Worm (Caenorhabditis elegans): ENCODE data around the gene R12B2.3.

Gene R12B2.3

ce11 chrIII:5833376-5833775 lies 28.0 kb downstream of the R12B2.3 start, which contains the start of the genes R12B2.13 and mdt-15:
TSS of gene R12B2.13 (minus strand) at chrIII:5833476.
TSS of gene mdt-15 (minus strand) at chrIII:5833751.
- no peak for TF ChIP-seq ztf-11 (tag; optimal IDR thresholded peaks at IDR 0.05)
- TF ChIP-seq nhr-77 (tag; optimal IDR thresholded peaks at IDR 0.05), result no peak

- TF ChIP-seq elt-3 (tag; optimal IDR thresholded peaks at IDR 0.05) (no peak), pha-4 (tag; optimal IDR thresholded peaks at IDR 0.05) (no peak), ceh-9 (tag; optimal IDR thresholded peaks at IDR 0.05) (no peak), nhr-23 (tag; optimal IDR thresholded peaks at IDR 0.05) (no peak), R02D3.7 (tag; optimal IDR thresholded peaks at IDR 0.05) (no peak), lin-39 (tag; optimal IDR thresholded peaks at IDR 0.05) (no peak), pqm-1 (tag; optimal IDR thresholded peaks at IDR 0.05) (no peak), tbx-2 (tag; optimal IDR thresholded peaks at IDR 0.05) (no peak), snpc-4 (tag; optimal IDR thresholded peaks at IDR 0.05) (no peak), nhr-11 (tag; optimal IDR thresholded peaks at IDR 0.05) (no peak), hmg-11 (tag; optimal IDR thresholded peaks at IDR 0.05) (no peak)
Measured at ce11 chrIII:5834053-5834452, 28.7 kb downstream of the R12B2.3 start, which contains the start of gene R12B2.6. TSS of gene R12B2.6 (minus strand) at chrIII:5834153.

- TF ChIP-seq nhr-76 (tag; optimal IDR thresholded peaks at IDR 0.05), result no peak
- TF ChIP-seq pha-4 (tag; optimal IDR thresholded peaks at IDR 0.05), result no peak
- TF ChIP-seq nhr-237 (tag; optimal IDR thresholded peaks at IDR 0.05), result no peak
- no peak for TF ChIP-seq mml-1 (tag; optimal IDR thresholded peaks at IDR 0.05)
- no peak for TF ChIP-seq fkh-2 (tag; optimal IDR thresholded peaks at IDR 0.05)
Measured at ce11 chrIII:5834663-5835062, 29.3 kb downstream of the R12B2.3 start.

ce11 chrIII:5835163-5835871 lies 29.9 kb downstream of the R12B2.3 start:
- TF ChIP-seq nhr-237 (tag; optimal IDR thresholded peaks at IDR 0.05), result no peak
- TF ChIP-seq elt-3 (tag; optimal IDR thresholded peaks at IDR 0.05), result peak in 2 of 3 experiments; percentile 78 to 88
- TF ChIP-seq pqm-1 (tag; optimal IDR thresholded peaks at IDR 0.05), result peak; percentile 54
- peak; percentile 15 for TF ChIP-seq nfya-1 (tag; optimal IDR thresholded peaks at IDR 0.05; ENCODE audit: insufficient read depth)
- TF ChIP-seq elt-2 (tag; optimal IDR thresholded peaks at IDR 0.05), result peak; percentile 88
- no peak for TF ChIP-seq fkh-10 (GFP tag; optimal IDR thresholded peaks at IDR 0.05)
- no peak for TF ChIP-seq snpc-4 (tag; optimal IDR thresholded peaks at IDR 0.05)
- TF ChIP-seq lsy-12 (tag; optimal IDR thresholded peaks at IDR 0.05), result peak; percentile 12
- no peak for TF ChIP-seq elt-1 (tag; optimal IDR thresholded peaks at IDR 0.05)
- no peak for TF ChIP-seq eor-1 (tag; optimal IDR thresholded peaks at IDR 0.05)
- TF ChIP-seq nhr-11 (tag; optimal IDR thresholded peaks at IDR 0.05), result no peak
- no peak for TF ChIP-seq nhr-28 (tag; optimal IDR thresholded peaks at IDR 0.05)
- peak; percentile 65 for TF ChIP-seq nhr-43 (tag; optimal IDR thresholded peaks at IDR 0.05; ENCODE audit: poor library complexity, severe bottlenecking)
- no peak for TF ChIP-seq sea-2 (GFP tag; optimal IDR thresholded peaks at IDR 0.05)
- TF ChIP-seq nhr-23 (tag; optimal IDR thresholded peaks at IDR 0.05), result peak; percentile 68
- TF ChIP-seq ama-1 (optimal IDR thresholded peaks at IDR 0.05), result peak; percentile 20
- peak; percentile 65 for TF ChIP-seq lin-39 (tag; optimal IDR thresholded peaks at IDR 0.05)
- TF ChIP-seq R02D3.7 (tag; optimal IDR thresholded peaks at IDR 0.05), result no peak
- no peak for TF ChIP-seq ceh-9 (tag; optimal IDR thresholded peaks at IDR 0.05)
- no peak for TF ChIP-seq daf-12 (tag; optimal IDR thresholded peaks at IDR 0.05)

- TF ChIP-seq fos-1 (tag; optimal IDR thresholded peaks at IDR 0.05) (no peak), nhr-76 (tag; optimal IDR thresholded peaks at IDR 0.05) (no peak), pha-4 (tag; optimal IDR thresholded peaks at IDR 0.05) (peak; percentile 10), nhr-23 (tag; optimal IDR thresholded peaks at IDR 0.05) (peak; percentile 51), ama-1 (optimal IDR thresholded peaks at IDR 0.05) (no peak), elt-1 (tag; optimal IDR thresholded peaks at IDR 0.05) (peak; percentile 50), unc-62 (GFP tag; optimal IDR thresholded peaks at IDR 0.05) (no peak)
Measured at ce11 chrIII:5836261-5836660, 30.9 kb downstream of the R12B2.3 start.

- TF ChIP-seq nhr-23 (tag; optimal IDR thresholded peaks at IDR 0.05) (peak; percentile 8), elt-3 (tag; optimal IDR thresholded peaks at IDR 0.05) (no peak), snpc-4 (tag; optimal IDR thresholded peaks at IDR 0.05) (no peak), pha-4 (tag; optimal IDR thresholded peaks at IDR 0.05) (peak; percentile 43), ceh-28 (tag; optimal IDR thresholded peaks at IDR 0.05) (peak; percentile 11), nfya-1 (tag; optimal IDR thresholded peaks at IDR 0.05; ENCODE audit: insufficient read depth) (peak; percentile 19), nhr-28 (tag; optimal IDR thresholded peaks at IDR 0.05) (no peak), ztf-4 (tag; optimal IDR thresholded peaks at IDR 0.05) (no peak)
Measured at ce11 chrIII:5836816-5837215, 31.4 kb downstream of the R12B2.3 start, which contains the start of gene W04D12.1. TSS of gene W04D12.1 (plus strand) at chrIII:5836926.

All from whole organism, L3 larva.